Fruit fly (Drosophila melanogaster): ENCODE measurements around the gene retinin.

- no peak for TF ChIP-seq Mio (GFP tag; optimal IDR thresholded peaks at IDR 0.05)
- TF ChIP-seq Myc (optimal IDR thresholded peaks at IDR 0.05), result no peak
- TF ChIP-seq Dif (GFP tag; optimal IDR thresholded peaks at IDR 0.05; ENCODE audit: partially characterized antibody), result no peak
- TF ChIP-seq Hr83 (GFP tag; optimal IDR thresholded peaks at IDR 0.05; ENCODE audit: poor library complexity, severe bottlenecking), result no peak
These were observed 35.5 kb downstream of the retinin start, which contains the start of gene Cpr72Ec for dm6 chr3L:16367240-16367639.
